Fruit fly (Drosophila melanogaster) whole organism, wandering third instar larva: ENCODE results near the gene I-t.

ENCODE experiments used
- Dfd ChIP-seq: fragments of >200 bp; optimal IDR thresholded peaks from 2 replicates; lab custom pipeline; 2017; ENCODE audit warnings: missing biosample characterization, missing genetic modification characterization
- GATAd ChIP-seq: sonication (Bioruptor generic); optimal IDR thresholded peaks from 2 replicates; lab custom pipeline; 2016; ENCODE audit warnings: missing biosample characterization, missing genetic modification characterization
- HLH106 ChIP-seq: fragments of 200-800 bp; optimal IDR thresholded peaks from 3 replicates; lab custom pipeline; 2019; ENCODE audit warnings: missing biosample characterization, mild to moderate bottlenecking, missing genetic modification characterization, moderate library complexity
- Hnf4 ChIP-seq: fragments of 200-800 bp; sonication (Bioruptor generic); optimal IDR thresholded peaks from 2 replicates; lab custom pipeline; 2016; ENCODE audit warnings: missing biosample characterization, mild to moderate bottlenecking, missing genetic modification characterization
- Hr78 ChIP-seq: fragments of >200 bp; optimal IDR thresholded peaks from 2 replicates; lab custom pipeline; 2017; ENCODE audit warnings: missing biosample characterization, missing genetic modification characterization
- Hr83 ChIP-seq: fragments of 200-300 bp; sonication (Bioruptor generic); optimal IDR thresholded peaks from 2 replicates; lab custom pipeline; 2016; ENCODE audit warnings: missing biosample characterization, mild to moderate bottlenecking, missing genetic modification characterization, moderate library complexity; ENCODE audit not compliant: poor library complexity, severe bottlenecking
- Jra ChIP-seq: sonication (Bioruptor generic); optimal IDR thresholded peaks from 2 replicates; lab custom pipeline; 2016; ENCODE audit warnings: missing biosample characterization, missing genetic modification characterization
- Mio ChIP-seq: sonication (Bioruptor generic); optimal IDR thresholded peaks from 2 replicates; lab custom pipeline; 2016; ENCODE audit warnings: missing biosample characterization, missing genetic modification characterization
- Myc ChIP-seq: fragments of >200 bp; optimal IDR thresholded peaks from 2 replicates; lab custom pipeline; 2017
- N ChIP-seq: fragments of >200 bp; optimal IDR thresholded peaks from 2 replicates; lab custom pipeline; 2018; ENCODE audit warnings: missing biosample characterization, missing external identifiers, missing genetic modification characterization
- OdsH ChIP-seq: fragments of 200-800 bp; sonication (Bioruptor generic); optimal IDR thresholded peaks from 2 replicates; lab custom pipeline; 2016; ENCODE audit warnings: missing biosample characterization, mild to moderate bottlenecking, missing genetic modification characterization
- Rel ChIP-seq, 2 experiments: fragments of 200-800 bp; sonication (Bioruptor generic) in 1 of 2; optimal IDR thresholded peaks; 2 replicates in 1 of 2; 3 replicates in 1 of 2; lab custom pipeline; 2016 to 2019; ENCODE audit warnings: mild to moderate bottlenecking in 2 of 2, missing biosample characterization in 2 of 2, missing genetic modification characterization in 2 of 2, moderate library complexity in 1 of 2
- Sp1 ChIP-seq: fragments of 200-800 bp; sonication (Bioruptor generic); optimal IDR thresholded peaks from 3 replicates; lab custom pipeline; 2019; ENCODE audit warnings: missing biosample characterization, mild to moderate bottlenecking, missing genetic modification characterization, moderate library complexity
- Vsx2 ChIP-seq: fragments of 200-300, 225-300 bp; sonication (Bioruptor generic); optimal IDR thresholded peaks from 2 replicates; lab custom pipeline; 2018; ENCODE audit warnings: missing biosample characterization, missing genetic modification characterization; ENCODE audit not compliant: partially characterized antibody
- br ChIP-seq: fragments of 200-800 bp; sonication (Bioruptor generic); optimal IDR thresholded peaks from 2 replicates; lab custom pipeline; 2016; ENCODE audit warnings: missing biosample characterization, missing genetic modification characterization
- brk ChIP-seq: fragments of 200-800 bp; sonication (Bioruptor generic); optimal IDR thresholded peaks from 2 replicates; lab custom pipeline; 2016; ENCODE audit warnings: missing biosample characterization, mild to moderate bottlenecking, missing genetic modification characterization
- dl ChIP-seq, 2 experiments: fragments of 175-275, 200-275 bp in 1 of 2; fragments of 200-275 bp in 1 of 2; sonication (Bioruptor generic); optimal IDR thresholded peaks; lab custom pipeline; 2018; ENCODE audit warnings: mild to moderate bottlenecking in 2 of 2, missing biosample characterization in 2 of 2, missing genetic modification characterization in 2 of 2, moderate library complexity in 2 of 2; ENCODE audit not compliant: partially characterized antibody in 2 of 2, insufficient read depth in 1 of 2
- dmrt93B ChIP-seq: fragments of 200-800 bp; sonication (Bioruptor generic); optimal IDR thresholded peaks from 2 replicates; lab custom pipeline; 2018; ENCODE audit warnings: missing biosample characterization, mild to moderate bottlenecking, missing genetic modification characterization
- dsf ChIP-seq: sonication (Bioruptor generic); optimal IDR thresholded peaks from 2 replicates; lab custom pipeline; 2016; ENCODE audit warnings: missing biosample characterization, missing genetic modification characterization, borderline replicate concordance
- ey ChIP-seq: fragments of 200-800 bp; sonication (Bioruptor generic); optimal IDR thresholded peaks from 2 replicates; lab custom pipeline; 2016; ENCODE audit warnings: missing biosample characterization, missing genetic modification characterization
- foxo ChIP-seq, 2 experiments: fragments of 200-800 bp; sonication (Bioruptor generic); optimal IDR thresholded peaks; 2 replicates in 1 of 2; 3 replicates in 1 of 2; lab custom pipeline; 2016 to 2017; ENCODE audit warnings: missing biosample characterization in 2 of 2, missing genetic modification characterization in 2 of 2
- fru ChIP-seq: fragments of 200-800 bp; sonication (Bioruptor generic); optimal IDR thresholded peaks from 3 replicates; lab custom pipeline; 2016; ENCODE audit warnings: missing biosample characterization, mild to moderate bottlenecking, missing genetic modification characterization
- h ChIP-seq: fragments of 200-800 bp; sonication (Bioruptor generic); optimal IDR thresholded peaks from 3 replicates; lab custom pipeline; 2016; ENCODE audit warnings: missing biosample characterization, mild to moderate bottlenecking, missing genetic modification characterization
- lola ChIP-seq: fragments of >200 bp; optimal IDR thresholded peaks from 2 replicates; lab custom pipeline; 2017; ENCODE audit warnings: missing biosample characterization, missing genetic modification characterization
- pan ChIP-seq: fragments of >200 bp; optimal IDR thresholded peaks from 2 replicates; lab custom pipeline; 2017
- rgr ChIP-seq: fragments of 200-800 bp; sonication (Bioruptor generic); optimal IDR thresholded peaks from 3 replicates; lab custom pipeline; 2016; ENCODE audit warnings: missing biosample characterization, mild to moderate bottlenecking, missing genetic modification characterization
- sv ChIP-seq: fragments of 200-800 bp; sonication (Bioruptor generic); optimal IDR thresholded peaks from 3 replicates; lab custom pipeline; 2016; ENCODE audit warnings: missing biosample characterization, missing genetic modification characterization
- tai ChIP-seq: sonication (Bioruptor generic); optimal IDR thresholded peaks from 2 replicates; lab custom pipeline; 2016; ENCODE audit warnings: missing biosample characterization, missing genetic modification characterization
- usp ChIP-seq: fragments of >200 bp; optimal IDR thresholded peaks from 2 replicates; lab custom pipeline; 2017; ENCODE audit warnings: missing biosample characterization, missing genetic modification characterization
- woc ChIP-seq: sonication (Bioruptor generic); optimal IDR thresholded peaks from 2 replicates; lab custom pipeline; 2016; ENCODE audit warnings: missing biosample characterization, mild to moderate bottlenecking, missing genetic modification characterization

The I-t gene

dm6 chr3R:11669017-11669953, 34.5 kb upstream of the I-t start:
- TF ChIP-seq OdsH (GFP tag; lab: Kevin White, UChicago) (peak; percentile 7), br (no peak), h (GFP tag; lab: Kevin White, UChicago) (peak; percentile 43), GATAd (GFP tag; lab: Kevin White, UChicago) (no peak), tai (GFP tag; lab: Kevin White, UChicago) (no peak), Sp1 (GFP tag; lab: Kevin White, UChicago) (peak; percentile 1)

- TF ChIP-seq tai (GFP tag; lab: Kevin White, UChicago) (no peak), dmrt93B (no peak), sv (GFP tag; lab: Kevin White, UChicago) (no peak), GATAd (GFP tag; lab: Kevin White, UChicago) (no peak), dsf (GFP tag; lab: Kevin White, UChicago) (no peak), usp (no peak), Vsx2 (GFP tag; lab: Kevin White, UChicago) (no peak)
- TF ChIP-seq, all 38 proteins: peak for 0
Observed at dm6 chr3R:11669954-11670347, 33.9 kb upstream of the I-t start.

dm6 chr3R:11670888-11671287, 32.9 kb upstream of the I-t start:
- no peak for TF ChIP-seq OdsH (GFP tag; lab: Kevin White, UChicago)
- TF ChIP-seq h (GFP tag; lab: Kevin White, UChicago), result no peak
- TF ChIP-seq Mio (GFP tag; lab: Kevin White, UChicago), result no peak
- no peak for TF ChIP-seq Myc
- no peak for TF ChIP-seq ey (GFP tag; lab: Kevin White, UChicago)
- no peak for TF ChIP-seq foxo (GFP tag; optimal IDR thresholded peaks at IDR 0.05; lab: Kevin White, UChicago)
- no peak for TF ChIP-seq HLH106 (tag; lab: Kevin White, UChicago)
- TF ChIP-seq dsf (GFP tag; lab: Kevin White, UChicago), result no peak
- no peak for TF ChIP-seq woc
- no peak for TF ChIP-seq N (GFP tag; lab: Kevin White, UChicago)
- no peak for TF ChIP-seq dmrt93B
- TF ChIP-seq brk (GFP tag; lab: Kevin White, UChicago), result no peak
- TF ChIP-seq lola (GFP tag; lab: Kevin White, UChicago), result no peak
- no peak for TF ChIP-seq Hnf4 (GFP tag; lab: Kevin White, UChicago)
- no peak for TF ChIP-seq Dfd (GFP tag; lab: Kevin White, UChicago)

dm6 chr3R:11671784-11672183, 32.0 kb upstream of the I-t start:
- TF ChIP-seq Rel (GFP tag; optimal IDR thresholded peaks at IDR 0.05; lab: Kevin White, UChicago) (no peak), Rel (tag; optimal IDR thresholded peaks at IDR 0.05; lab: Kevin White, UChicago) (no peak), foxo (GFP tag; optimal IDR thresholded peaks at IDR 0.05; lab: Kevin White, UChicago) (peak in 1 of 2 experiments; percentile 19)
- TF ChIP-seq, all 38 proteins: peak for 1

- TF ChIP-seq ey (GFP tag; lab: Kevin White, UChicago) (peak; percentile 49), h (GFP tag; lab: Kevin White, UChicago) (peak; percentile 57), Mio (GFP tag; lab: Kevin White, UChicago) (no peak), Vsx2 (GFP tag; lab: Kevin White, UChicago) (no peak), dl (GFP tag; optimal IDR thresholded peaks at IDR 0.05; lab: Kevin White, UChicago; ENCODE audit: insufficient read depth in 1 of 2, partially characterized antibody in 2 of 2) (no peak), brk (GFP tag; lab: Kevin White, UChicago) (no peak), woc (peak; percentile 27), Hr78 (GFP tag; lab: Kevin White, UChicago) (no peak), OdsH (GFP tag; lab: Kevin White, UChicago) (peak; percentile 28), HLH106 (tag; lab: Kevin White, UChicago) (peak; percentile 18), GATAd (GFP tag; lab: Kevin White, UChicago) (no peak), Myc (no peak), Hnf4 (GFP tag; lab: Kevin White, UChicago) (no peak), Hr83 (GFP tag; lab: Kevin White, UChicago) (no peak), pan (lab: Kevin White, UChicago) (no peak), foxo (GFP tag; optimal IDR thresholded peaks at IDR 0.05; lab: Kevin White, UChicago) (peak in 1 of 2 experiments; percentile 54), Rel (GFP tag; optimal IDR thresholded peaks at IDR 0.05; lab: Kevin White, UChicago) (no peak), Rel (tag; optimal IDR thresholded peaks at IDR 0.05; lab: Kevin White, UChicago) (peak; percentile 1), Sp1 (GFP tag; lab: Kevin White, UChicago) (peak; percentile 16), Jra (GFP tag; lab: Kevin White, UChicago) (no peak), lola (GFP tag; lab: Kevin White, UChicago) (no peak), dmrt93B (no peak), dsf (GFP tag; lab: Kevin White, UChicago) (no peak), fru (peak; percentile 54), rgr (GFP tag; lab: Kevin White, UChicago) (peak; percentile 46)
Observed at dm6 chr3R:11673955-11674663, 29.7 kb upstream of the I-t start, which contains the start of gene CG14715. TSS of gene CG14715 (plus strand) at chr3R:11674221.
